Fruit fly (Drosophila melanogaster) whole organism, larva: Measurements from ENCODE around the gene CG18507.

Source experiments
- noc ChIP-seq: fragments of 200-800 bp; sonication (Bioruptor generic); optimal IDR thresholded peaks from 3 replicates; lab custom pipeline; 2019; ENCODE audit warnings: missing biosample characterization, mild to moderate bottlenecking, missing genetic modification characterization, moderate library complexity

CG18507 gene

DNA sequence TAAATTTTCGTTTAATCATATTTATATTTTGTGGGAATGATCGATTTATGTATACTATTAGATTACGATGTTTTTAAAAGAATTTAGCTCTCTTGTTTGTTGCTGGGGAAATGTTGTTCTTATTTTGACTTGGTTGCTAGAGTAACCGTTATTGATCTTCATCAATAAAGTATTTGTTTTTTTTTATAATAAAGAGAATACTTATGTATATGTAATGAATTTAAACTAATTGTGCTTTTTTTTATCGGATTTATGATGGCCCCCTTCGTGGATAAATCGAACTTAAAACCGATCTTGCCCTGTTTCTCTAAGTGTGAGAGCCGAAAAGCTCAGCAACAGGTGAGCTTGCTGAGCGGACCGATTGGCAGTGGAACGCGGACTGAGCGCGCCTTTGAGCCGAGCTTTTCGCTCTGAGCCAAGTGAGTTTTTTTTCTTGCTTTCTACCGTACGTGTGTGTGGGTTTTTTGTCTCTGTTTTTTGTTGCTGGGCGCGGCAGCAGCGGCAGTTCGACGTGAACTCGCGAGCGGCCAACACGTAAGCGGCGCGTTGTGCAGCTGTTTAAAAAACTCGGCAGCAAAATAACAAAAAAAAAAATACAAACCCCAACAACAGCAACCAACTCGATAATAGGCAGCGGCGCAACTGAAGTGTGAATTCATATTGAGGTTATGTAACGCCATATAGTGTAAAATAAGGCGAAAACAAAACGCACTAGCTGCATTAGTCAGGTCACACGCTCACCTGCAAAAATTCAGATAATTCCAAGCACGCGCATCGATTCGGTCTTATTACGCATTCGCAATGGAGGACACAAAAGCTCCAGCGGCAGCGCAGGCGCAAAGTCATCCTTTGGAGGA is at the start of gene CG18507:
TSS of gene CG18507 (plus strand) at position 501 of the 857 bp plus-strand sequence.
- no peak for TF ChIP-seq noc

DNA sequence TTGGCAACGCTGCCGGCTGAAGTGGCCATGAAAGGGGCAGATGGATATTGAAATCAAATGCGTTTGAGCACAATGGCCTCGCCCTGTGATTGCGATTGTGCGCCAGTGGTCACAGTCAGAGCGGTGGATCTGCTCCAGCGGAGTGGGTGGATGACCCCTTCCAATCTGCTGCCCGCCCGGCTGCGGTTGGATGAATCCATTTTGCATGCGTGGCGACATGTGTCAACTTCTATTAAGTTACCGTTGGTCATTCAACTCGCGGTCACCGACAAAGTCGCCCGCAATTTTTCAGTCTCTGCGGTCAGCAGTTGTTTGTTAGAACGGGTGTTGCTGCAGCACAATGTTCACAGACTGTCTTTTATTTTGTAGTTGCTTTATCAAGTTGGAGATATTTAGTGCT is 49.7 kb upstream of the CG18507 start:
- no peak for TF ChIP-seq noc

DNA sequence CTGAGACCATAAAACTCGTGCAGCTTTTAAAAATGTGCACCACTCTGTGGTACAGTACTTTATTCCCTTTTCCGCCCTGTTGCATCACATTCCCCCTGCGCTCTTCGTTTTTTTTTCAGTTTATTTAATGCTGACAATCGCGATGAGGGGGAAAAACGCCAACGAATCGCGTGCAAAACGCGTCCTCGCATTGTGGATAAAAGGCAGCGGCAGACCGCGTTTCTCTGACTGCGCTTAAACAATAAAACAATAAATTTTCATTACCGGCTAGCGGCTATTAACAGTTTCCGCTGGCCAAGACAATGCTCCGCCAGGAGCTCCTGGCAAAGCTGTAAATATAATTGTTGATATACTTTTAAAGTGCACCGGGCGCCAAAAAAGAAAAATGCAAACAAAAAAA is 35.4 kb upstream of the CG18507 start:
- TF ChIP-seq noc: no peak

DNA sequence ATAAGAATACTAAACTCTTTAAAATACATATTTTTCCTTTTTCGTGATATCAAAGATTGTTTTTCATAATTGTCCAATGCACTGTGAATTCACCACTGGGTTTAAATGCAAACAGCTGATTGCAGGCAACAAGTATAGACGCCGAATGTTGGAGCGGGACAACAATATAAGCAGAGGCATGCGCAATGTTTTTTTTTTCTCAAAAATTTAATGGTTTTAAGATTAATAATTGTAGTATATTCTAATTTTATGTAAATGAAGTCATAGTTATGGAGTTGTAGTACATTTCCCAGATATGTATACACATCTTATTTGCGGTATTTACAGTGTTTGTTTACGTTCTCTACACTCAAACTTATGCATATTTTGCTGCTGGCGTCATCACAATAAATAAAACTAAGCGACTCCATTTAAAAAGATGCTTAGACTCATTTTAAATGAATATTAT is 24.8 kb upstream of the CG18507 start:
- no peak for TF ChIP-seq noc

DNA sequence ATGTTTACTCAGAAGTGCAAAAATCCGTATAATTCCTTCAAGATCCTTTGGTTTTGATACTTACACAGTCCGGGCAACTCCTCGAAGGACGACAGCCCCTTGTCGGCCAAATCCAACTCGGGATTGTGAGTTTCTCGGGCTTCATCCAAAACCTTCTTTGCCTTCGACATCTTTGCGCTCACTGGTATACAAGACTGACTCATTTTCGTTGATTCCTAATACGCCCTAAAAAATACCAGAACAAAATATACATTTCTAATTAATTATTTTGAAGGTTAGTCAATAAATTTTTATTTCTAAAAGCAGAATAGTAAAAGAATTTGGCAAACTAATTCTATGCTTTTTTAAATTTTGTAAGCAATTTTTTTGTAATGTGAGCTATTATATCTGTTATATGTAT is 24.3 kb upstream of the CG18507 start:
- TF ChIP-seq noc: no peak

DNA sequence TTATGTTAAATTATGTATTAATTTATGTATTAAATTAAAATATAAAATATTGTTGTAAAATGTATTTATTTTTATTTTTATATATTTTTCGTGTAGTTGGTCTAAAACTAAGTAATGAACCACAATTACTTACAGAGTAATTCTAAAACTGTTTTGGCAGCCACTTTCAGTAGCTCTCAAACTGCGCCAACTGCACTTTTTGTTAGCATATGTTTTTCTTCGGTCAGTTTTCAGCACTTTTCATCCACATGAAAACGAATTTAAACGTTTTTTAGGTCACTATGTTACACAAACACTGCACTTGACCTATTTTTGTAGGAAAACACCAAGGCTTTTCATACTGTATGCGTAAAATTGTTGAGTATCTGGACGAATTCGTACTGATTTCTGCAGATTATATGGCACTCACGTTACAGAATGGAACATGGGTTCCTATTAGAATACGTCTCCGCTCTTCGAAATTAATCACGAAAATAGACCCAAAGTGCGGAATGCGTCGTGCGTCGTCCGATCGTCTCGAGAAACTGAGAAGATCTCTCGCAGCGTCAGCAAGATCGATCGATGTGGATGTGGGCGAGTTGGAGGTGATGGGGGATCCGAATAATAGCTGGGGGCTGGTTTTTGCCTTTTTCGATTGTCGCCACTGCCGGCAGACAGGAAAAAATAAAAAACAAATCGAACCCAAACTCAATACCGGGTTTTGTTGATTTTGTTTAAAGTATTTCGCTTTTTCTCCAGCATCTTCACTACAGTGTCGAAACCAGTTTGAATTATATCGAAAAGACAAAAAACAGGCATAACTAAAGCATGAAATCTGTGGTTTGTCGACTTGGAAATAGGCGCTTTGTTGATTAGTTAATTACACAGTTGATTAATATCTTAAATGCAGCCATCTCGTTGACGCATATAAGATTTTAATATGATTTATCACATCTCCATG is 23.2 kb upstream of the CG18507 start, which contains the start of gene ics:
TSS of gene ics (minus strand) at position 716 of the 940 bp plus-strand sequence.
- TF ChIP-seq noc: no peak

DNA sequence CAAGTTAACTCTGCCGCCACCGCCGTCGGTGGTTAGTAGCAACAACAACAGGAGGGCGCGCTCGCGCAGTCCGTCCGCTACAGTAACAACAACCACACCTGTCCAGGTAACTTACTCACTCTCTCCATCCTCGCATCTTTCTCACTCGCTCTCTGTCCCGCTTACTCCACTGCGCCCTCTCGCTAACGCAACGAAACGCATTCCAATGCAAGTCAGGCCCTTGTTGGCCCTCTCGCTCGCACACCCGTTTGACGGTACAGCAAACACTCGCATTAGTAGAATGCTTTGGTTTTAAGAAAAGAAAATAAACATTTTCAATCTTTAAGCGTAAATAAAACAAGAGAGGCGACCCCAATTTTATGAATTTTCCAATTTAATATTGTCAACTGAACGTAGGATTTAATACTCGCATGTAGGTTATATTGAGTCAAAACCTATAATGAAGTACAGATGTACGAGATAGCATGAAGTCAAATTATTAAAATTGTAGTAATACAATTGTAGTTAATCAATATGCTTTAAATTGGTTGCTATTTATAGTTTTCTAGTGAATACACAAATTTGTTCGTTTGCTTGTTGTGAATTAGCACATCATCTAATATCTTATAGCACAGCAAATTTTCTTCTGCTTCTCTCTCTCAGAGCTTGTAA is 817 bp downstream of the CG18507 start:
- TF ChIP-seq noc: no peak

DNA sequence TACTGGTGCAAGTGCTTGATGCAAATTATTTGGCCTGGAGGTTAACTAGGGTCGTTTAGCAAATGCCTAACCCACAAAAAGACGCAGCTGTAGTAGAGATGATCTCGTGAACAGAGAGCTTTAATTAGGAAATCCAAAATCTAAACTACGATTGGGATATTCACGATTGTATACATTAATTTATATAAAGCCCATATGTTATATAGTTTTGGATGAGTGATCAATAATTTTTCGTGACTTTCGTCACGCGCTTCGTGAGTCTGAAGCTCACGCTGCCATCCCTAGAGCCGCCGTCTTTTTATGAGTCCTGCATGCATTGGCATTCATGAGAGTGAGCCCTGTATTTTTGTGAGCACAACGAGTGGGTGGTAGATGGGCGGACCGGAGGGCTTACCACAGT is 33.7 kb downstream of the CG18507 start:
- no peak for TF ChIP-seq noc

DNA sequence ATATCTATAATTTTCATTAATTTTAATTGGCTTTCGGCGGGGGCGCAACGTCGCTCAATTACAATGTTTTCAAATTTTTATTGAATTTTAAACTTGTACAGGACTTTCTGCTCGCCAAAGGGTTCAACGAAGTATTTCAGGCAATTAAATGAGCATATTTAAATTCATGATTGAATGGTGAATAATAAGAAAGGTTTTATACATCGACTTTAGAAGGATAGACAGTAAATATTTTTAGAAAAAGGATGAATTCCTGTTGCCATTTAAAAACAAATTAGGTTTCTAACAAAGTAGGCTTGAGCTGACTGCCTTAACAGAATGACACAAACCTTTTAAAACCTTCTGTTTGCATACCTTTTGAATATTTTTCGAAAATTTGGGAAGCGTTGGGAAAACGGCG is 42.6 kb downstream of the CG18507 start, which contains the start of gene Gpo3:
TSS of gene Gpo3 (plus strand) at position 301 of the 400 bp plus-strand sequence.
- no peak for TF ChIP-seq noc

DNA sequence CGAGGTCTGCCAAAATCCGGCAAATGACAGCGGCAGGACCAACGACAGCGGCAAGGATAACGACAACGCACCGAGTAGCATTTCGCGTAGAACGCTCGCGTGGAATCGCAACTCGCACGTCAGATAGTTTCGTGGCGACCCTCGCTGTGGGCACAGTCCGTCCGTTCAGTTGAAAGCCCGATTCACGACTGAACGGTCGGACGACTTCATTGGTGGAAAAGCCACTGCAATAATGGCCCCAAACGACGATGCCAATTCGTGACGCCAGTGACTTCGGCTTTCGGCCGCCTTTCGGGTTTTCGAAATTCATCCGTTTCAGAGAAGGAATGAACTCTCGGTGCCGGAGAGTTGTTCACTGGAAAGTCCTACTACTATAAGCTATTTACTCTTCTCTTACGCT is 51.8 kb downstream of the CG18507 start, which contains the start of gene DIP-kappa:
TSS of gene DIP-kappa (minus strand) at position 200 of the 400 bp plus-strand sequence.
- TF ChIP-seq noc: no peak
